Fruit fly (Drosophila melanogaster) whole organism, embryonic: ENCODE data around the gene CG10694.

Source experiments
- ATbp ChIP-seq: fragments of 200-800 bp; sonication (Bioruptor generic); optimal IDR thresholded peaks from 2 replicates; lab custom pipeline; 2017; ENCODE audit warnings: missing biosample characterization, mild to moderate bottlenecking, missing genetic modification characterization, missing genetic modification reagents
- Asciz ChIP-seq: fragments of 200-800 bp; sonication (Bioruptor generic); optimal IDR thresholded peaks from 2 replicates; lab custom pipeline; 2017; ENCODE audit warnings: missing biosample characterization, mild to moderate bottlenecking, missing genetic modification characterization, missing genetic modification reagents
- B-H2 ChIP-seq: fragments of 200-800 bp; sonication (Bioruptor generic); optimal IDR thresholded peaks from 2 replicates; lab custom pipeline; 2018; ENCODE audit warnings: missing biosample characterization, mild to moderate bottlenecking, missing genetic modification characterization
- CG10147 ChIP-seq: fragments of 200-800 bp; sonication (Bioruptor generic); optimal IDR thresholded peaks from 2 replicates; lab custom pipeline; 2019; ENCODE audit warnings: missing biosample characterization, mild to moderate bottlenecking, missing genetic modification characterization, moderate library complexity
- CG10366 ChIP-seq: fragments of 200-800 bp; sonication (Bioruptor generic); IDR thresholded peaks from 2 replicates; pipeline ENCODE4 v1.3.6; 2022; ENCODE audit warnings: missing biosample characterization, missing genetic modification characterization
- CG10431 ChIP-seq: fragments of 200-800 bp; sonication (Bioruptor generic); optimal IDR thresholded peaks from 3 replicates; lab custom pipeline; 2018; ENCODE audit warnings: missing biosample characterization, mild to moderate bottlenecking, missing genetic modification characterization
- CG10979 ChIP-seq: fragments of 200-800 bp; sonication (Bioruptor generic); optimal IDR thresholded peaks from 2 replicates; lab custom pipeline; 2018; ENCODE audit warnings: missing biosample characterization, mild to moderate bottlenecking, missing genetic modification characterization, moderate library complexity
- CG12071 ChIP-seq: fragments of 200-800 bp; sonication (Bioruptor generic); optimal IDR thresholded peaks from 3 replicates; lab custom pipeline; 2018; ENCODE audit warnings: missing biosample characterization, mild to moderate bottlenecking, missing genetic modification characterization
- CG12391 ChIP-seq: fragments of 200-800 bp; sonication (Bioruptor generic); optimal IDR thresholded peaks from 3 replicates; lab custom pipeline; 2018; ENCODE audit warnings: missing biosample characterization, mild to moderate bottlenecking, missing genetic modification characterization, moderate library complexity
- CG12659 ChIP-seq: fragments of 200-800 bp; sonication (Bioruptor generic); optimal IDR thresholded peaks from 3 replicates; lab custom pipeline; 2017; ENCODE audit warnings: mild to moderate bottlenecking, missing biosample characterization, missing genetic modification reagents, missing genetic modification characterization
- CG12942 ChIP-seq: fragments of 200-800 bp; sonication (Bioruptor generic); optimal IDR thresholded peaks from 3 replicates; lab custom pipeline; 2016; ENCODE audit warnings: missing biosample characterization, missing genetic modification characterization
- CG13424 ChIP-seq: fragments of 200-800 bp; sonication (Bioruptor generic); optimal IDR thresholded peaks from 2 replicates; lab custom pipeline; 2019; ENCODE audit warnings: missing biosample characterization, mild to moderate bottlenecking, missing genetic modification characterization, moderate library complexity
- CG14441 ChIP-seq: fragments of 200-800 bp; sonication (Bioruptor generic); IDR thresholded peaks from 2 replicates; pipeline ENCODE4 v1.3.6; 2022; ENCODE audit warnings: missing biosample characterization, missing genetic modification characterization
- CG1602 ChIP-seq: fragments of 200-800 bp; sonication (Bioruptor generic); optimal IDR thresholded peaks from 3 replicates; lab custom pipeline; 2016; ENCODE audit warnings: missing biosample characterization, missing genetic modification characterization
- CG1603 ChIP-seq: fragments of 200-800 bp; sonication (Bioruptor generic); optimal IDR thresholded peaks from 2 replicates; lab custom pipeline; 2019; ENCODE audit warnings: missing biosample characterization, mild to moderate bottlenecking, missing genetic modification characterization, moderate library complexity
- CG17359 ChIP-seq: fragments of 200-800 bp; sonication (Bioruptor generic); optimal IDR thresholded peaks from 3 replicates; lab custom pipeline; 2018; ENCODE audit warnings: missing biosample characterization, mild to moderate bottlenecking, missing genetic modification characterization, moderate library complexity
- CG17385 ChIP-seq: fragments of 200-800 bp; sonication (Bioruptor generic); optimal IDR thresholded peaks from 3 replicates; lab custom pipeline; 2018; ENCODE audit warnings: missing biosample characterization, mild to moderate bottlenecking, missing genetic modification characterization
- CG31441 ChIP-seq: fragments of 200-800 bp; sonication (Bioruptor generic); IDR thresholded peaks from 2 replicates; pipeline ENCODE4 v1.3.6; 2022; ENCODE audit warnings: missing biosample characterization, missing genetic modification characterization
- CG3407 ChIP-seq: fragments of 200-800 bp; sonication (Bioruptor generic); optimal IDR thresholded peaks from 2 replicates; lab custom pipeline; 2018; ENCODE audit warnings: missing biosample characterization, mild to moderate bottlenecking, missing genetic modification characterization
- CG4424 ChIP-seq: fragments of 200-800 bp; sonication (Bioruptor generic); optimal IDR thresholded peaks from 3 replicates; lab custom pipeline; 2016; ENCODE audit warnings: missing biosample characterization, missing genetic modification characterization
- CG4820 ChIP-seq: fragments of 200-800 bp; sonication (Bioruptor generic); optimal IDR thresholded peaks from 3 replicates; lab custom pipeline; 2016; ENCODE audit warnings: missing biosample characterization, missing genetic modification characterization
- CG5245 ChIP-seq: fragments of 200-800 bp; sonication (Bioruptor generic); optimal IDR thresholded peaks from 3 replicates; lab custom pipeline; 2016; ENCODE audit warnings: missing biosample characterization, missing genetic modification characterization
- CG9609 ChIP-seq: fragments of 200-800 bp; sonication (Bioruptor generic); optimal IDR thresholded peaks from 3 replicates; lab custom pipeline; 2016; ENCODE audit warnings: missing biosample characterization, missing genetic modification characterization
- CG9817 ChIP-seq: fragments of 200-800 bp; sonication (Bioruptor generic); optimal IDR thresholded peaks from 2 replicates; lab custom pipeline; 2018; ENCODE audit warnings: missing biosample characterization, mild to moderate bottlenecking, missing genetic modification characterization, moderate library complexity
- CTCF ChIP-seq: fragments of 200-800 bp; sonication (Bioruptor generic); optimal IDR thresholded peaks from 2 replicates; lab custom pipeline; 2017; ENCODE audit warnings: missing biosample characterization, mild to moderate bottlenecking, missing genetic modification characterization, moderate library complexity
- Hand ChIP-seq: fragments of 200-800 bp; sonication (Bioruptor generic); optimal IDR thresholded peaks from 2 replicates; lab custom pipeline; 2017; ENCODE audit warnings: mild to moderate bottlenecking, missing biosample characterization, missing genetic modification reagents, missing genetic modification characterization
- Med ChIP-seq: fragments of 200-800 bp; sonication (Bioruptor generic); peaks from one replicate; lab custom pipeline; 2016; ENCODE audit warnings: missing biosample characterization, missing genetic modification characterization, mild to moderate bottlenecking, inconsistent platforms, moderate library complexity
- Poxn ChIP-seq: fragments of 200-800 bp; sonication (Bioruptor generic); IDR thresholded peaks from 2 replicates; pipeline ENCODE4 v1.3.6; 2022; ENCODE audit warnings: missing biosample characterization, missing genetic modification characterization
- Rx ChIP-seq: fragments of 200-800 bp; sonication (Bioruptor generic); IDR thresholded peaks from 2 replicates; pipeline ENCODE4 v1.3.6; 2022; ENCODE audit warnings: missing biosample characterization, missing genetic modification characterization
- az2 ChIP-seq: fragments of 200-800 bp; sonication (Bioruptor generic); optimal IDR thresholded peaks from 3 replicates; lab custom pipeline; 2016; ENCODE audit warnings: missing biosample characterization, missing genetic modification characterization
- bab2 ChIP-seq: fragments of 200-800 bp; sonication (Bioruptor generic); optimal IDR thresholded peaks from 2 replicates; lab custom pipeline; 2016; ENCODE audit warnings: missing biosample characterization, missing genetic modification characterization
- cwo ChIP-seq: fragments of 200-800 bp; sonication (Bioruptor generic); optimal IDR thresholded peaks from 3 replicates; lab custom pipeline; 2017; ENCODE audit warnings: missing biosample characterization, missing genetic modification characterization, mild to moderate bottlenecking, moderate library complexity, missing genetic modification reagents
- disco-r ChIP-seq: fragments of 200-800 bp; sonication (Bioruptor generic); optimal IDR thresholded peaks from 2 replicates; lab custom pipeline; 2016; ENCODE audit warnings: missing biosample characterization, missing genetic modification characterization
- dmrt99B ChIP-seq: fragments of 200-800 bp; sonication (Bioruptor generic); optimal IDR thresholded peaks from 2 replicates; lab custom pipeline; 2018; ENCODE audit warnings: missing biosample characterization, mild to moderate bottlenecking, missing genetic modification characterization, moderate library complexity
- esg ChIP-seq: fragments of 200-800 bp; sonication (Bioruptor generic); conservative IDR thresholded peaks from 2 replicates; pipeline ENCODE4 v1.3.6; 2022; ENCODE audit warnings: missing biosample characterization, missing genetic modification characterization
- ewg ChIP-seq: fragments of 200-800 bp; sonication (Bioruptor generic); optimal IDR thresholded peaks from 3 replicates; lab custom pipeline; 2017; ENCODE audit warnings: mild to moderate bottlenecking, missing biosample characterization, missing genetic modification reagents, missing genetic modification characterization
- hbn ChIP-seq: fragments of 200-800 bp; sonication (Bioruptor generic); IDR thresholded peaks from 2 replicates; pipeline ENCODE4 v1.3.6; 2022; ENCODE audit warnings: missing biosample characterization, missing genetic modification characterization; ENCODE audit not compliant: partially characterized antibody
- ind ChIP-seq: fragments of 200-800 bp; sonication (Bioruptor generic); optimal IDR thresholded peaks from 3 replicates; lab custom pipeline; 2016; ENCODE audit warnings: missing biosample characterization, missing genetic modification characterization
- jing ChIP-seq: fragments of 200-800 bp; sonication (Bioruptor generic); optimal IDR thresholded peaks from 2 replicates; lab custom pipeline; 2018; ENCODE audit warnings: missing biosample characterization, mild to moderate bottlenecking, missing genetic modification characterization
- knrl ChIP-seq: fragments of 200-800 bp; sonication (Bioruptor generic); IDR thresholded peaks from 3 replicates; pipeline ENCODE4 v1.3.6; 2022; ENCODE audit warnings: missing biosample characterization, missing genetic modification characterization; ENCODE audit not compliant: partially characterized antibody
- maf-S ChIP-seq: fragments of 200-800 bp; sonication (Bioruptor generic); optimal IDR thresholded peaks from 2 replicates; lab custom pipeline; 2016; ENCODE audit warnings: missing biosample characterization, missing genetic modification characterization
- mam ChIP-seq: fragments of 200-800 bp; sonication (Bioruptor generic); optimal IDR thresholded peaks from 3 replicates; lab custom pipeline; 2016; ENCODE audit warnings: missing biosample characterization, missing genetic modification characterization
- nau ChIP-seq: fragments of 200-800 bp; sonication (Bioruptor generic); optimal IDR thresholded peaks from 3 replicates; lab custom pipeline; 2017; ENCODE audit warnings: missing biosample characterization, mild to moderate bottlenecking, missing genetic modification characterization, missing genetic modification reagents
- nom ChIP-seq: fragments of 200-800 bp; sonication (Bioruptor generic); optimal IDR thresholded peaks from 2 replicates; lab custom pipeline; 2017; ENCODE audit warnings: missing biosample characterization, missing genetic modification characterization, mild to moderate bottlenecking, moderate library complexity, missing genetic modification reagents
- pnt ChIP-seq: fragments of 200-800 bp; sonication (Bioruptor generic); optimal IDR thresholded peaks from 3 replicates; lab custom pipeline; 2016; ENCODE audit warnings: missing biosample characterization, missing genetic modification characterization
- sens ChIP-seq: fragments of 200-800 bp; sonication (Bioruptor generic); peaks from one replicate; lab custom pipeline; 2016; ENCODE audit warnings: missing biosample characterization, missing genetic modification characterization
- sisA ChIP-seq: fragments of 200-800 bp; sonication (Bioruptor generic); IDR thresholded peaks from 2 replicates; pipeline ENCODE4 v1.3.6; 2022; ENCODE audit warnings: missing biosample characterization, missing genetic modification characterization
- tup ChIP-seq: fragments of 200-800 bp; sonication (Bioruptor generic); optimal IDR thresholded peaks from 2 replicates; lab custom pipeline; 2016; ENCODE audit warnings: missing biosample characterization, mild to moderate bottlenecking, missing genetic modification characterization, moderate library complexity
- vvl ChIP-seq: fragments of 200-800 bp; sonication (Bioruptor generic); IDR thresholded peaks from 2 replicates; pipeline ENCODE4 v1.3.6; 2022; ENCODE audit warnings: missing biosample characterization, missing genetic modification characterization
- zen ChIP-seq: fragments of 200-800 bp; sonication (Bioruptor generic); optimal IDR thresholded peaks from 3 replicates; lab custom pipeline; 2018; ENCODE audit warnings: missing biosample characterization, mild to moderate bottlenecking, missing genetic modification characterization, moderate library complexity
- zfh1 ChIP-seq: fragments of 200-800 bp; sonication (Bioruptor generic); IDR thresholded peaks from 3 replicates; pipeline ENCODE4 v1.3.6; 2022; ENCODE audit warnings: missing biosample characterization, missing genetic modification characterization

The CG10694 gene

DNA sequence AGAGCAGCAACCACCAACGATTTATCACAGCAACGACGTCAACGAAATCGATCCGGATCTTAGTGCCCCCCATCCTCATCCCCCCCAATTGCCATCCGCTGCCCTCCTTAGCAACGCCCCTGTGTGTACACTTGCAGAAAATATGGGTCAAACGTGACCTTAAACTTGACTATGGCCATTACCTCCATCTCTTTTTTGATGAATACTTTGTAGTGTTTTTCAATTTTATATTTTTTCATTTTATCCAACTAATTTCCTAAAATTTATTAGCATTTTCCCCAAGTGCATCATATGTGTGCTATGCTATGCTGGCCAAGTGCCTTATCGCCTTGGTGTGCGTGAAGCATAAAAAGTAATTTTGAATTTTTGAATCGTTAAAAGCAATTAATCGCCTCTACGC, 35.8 kb downstream of the CG10694 start (continued):
- TF ChIP-seq CG9609 (GFP tag; lab: Kevin White, UChicago) (peak; percentile 5), knrl (GFP tag; lab: Robert Waterston, UW) (no peak), mam (peak; percentile 10), CG13424 (tag; lab: Kevin White, UChicago) (peak; percentile 33), CG10147 (GFP tag; lab: Kevin White, UChicago) (no peak), CG12942 (GFP tag; lab: Kevin White, UChicago) (no peak), CTCF (no peak), CG4820 (GFP tag; lab: Kevin White, UChicago) (peak; percentile 37), disco-r (GFP tag; lab: Kevin White, UChicago) (no peak), hbn (GFP tag; lab: Robert Waterston, UW) (no peak), CG5245 (peak; percentile 18), CG4424 (peak; percentile 15), CG17359 (tag; lab: Kevin White, UChicago) (peak; percentile 49), CG1602 (GFP tag; lab: Kevin White, UChicago) (peak; percentile 3), esg (peak; percentile 31; the same call in 1 of the 2 replicates), sens (peak; percentile 82), dmrt99B (tag; lab: Kevin White, UChicago) (peak; percentile 65), tup (no peak), jing (GFP tag; lab: Kevin White, UChicago) (no peak), CG17385 (peak; percentile 0), CG9817 (tag; lab: Kevin White, UChicago) (no peak), ATbp (peak; percentile 26), zen (tag; lab: Kevin White, UChicago) (no peak), bab2 (GFP tag; lab: Kevin White, UChicago) (peak; percentile 8), Poxn (no peak), CG12391 (tag; lab: Kevin White, UChicago) (peak; percentile 36), B-H2 (GFP tag; lab: Kevin White, UChicago) (no peak), zfh1 (peak; percentile 53; the same call in 1 of the 3 replicates), vvl (GFP tag; lab: Robert Waterston, UW) (peak; percentile 68), sisA (peak; percentile 60), CG14441 (peak; percentile 38; the same call in 1 of the 2 replicates), CG10979 (tag; lab: Kevin White, UChicago) (peak; percentile 58), Hand (GFP tag; lab: Kevin White, UChicago) (no peak), ewg (GFP tag; lab: Kevin White, UChicago) (peak; percentile 15), CG12659 (no peak), CG10366 (GFP tag; lab: Robert Waterston, UW) (peak; percentile 21; the same call in 1 of the 2 replicates), Asciz (GFP tag; lab: Kevin White, UChicago) (no peak), az2 (peak; percentile 18), CG10431 (GFP tag; lab: Kevin White, UChicago) (no peak), Med (peak; percentile 71), ind (GFP tag; lab: Kevin White, UChicago) (peak; percentile 23), nau (no peak), CG12071 (no peak), Rx (GFP tag; lab: Robert Waterston, UW) (0 out of 2 replicates have a peak, but pooled peaks have one; percentile 29), nom (GFP tag; lab: Kevin White, UChicago) (peak; percentile 81), cwo (GFP tag; lab: Kevin White, UChicago) (peak; percentile 1), maf-S (GFP tag; lab: Kevin White, UChicago) (no peak), CG3407 (GFP tag; lab: Kevin White, UChicago) (peak; percentile 3), pnt (GFP tag; lab: Kevin White, UChicago) (peak; percentile 23), CG31441 (GFP tag; lab: Robert Waterston, UW) (peak; percentile 47; the same call in 1 of the 2 replicates), CG1603 (tag; lab: Kevin White, UChicago) (peak; percentile 25)
